Fruit fly (Drosophila melanogaster) whole organism, embryonic: ENCODE data around the gene yellow-f.
A peak's percentile ranks its signal among the peaks of the same experiment; 100 is the strongest.

Experiments
- BEAF-32 ChIP-seq: fragments of 200-800 bp; sonication (Bioruptor generic); optimal IDR thresholded peaks from 3 replicates; lab custom pipeline; 2017; ENCODE audit warnings: missing biosample characterization, missing genetic modification characterization, mild to moderate bottlenecking, moderate library complexity, missing genetic modification reagents
- CG1024 ChIP-seq: fragments of 200-800 bp; sonication (Bioruptor generic); IDR thresholded peaks from 2 replicates; pipeline ENCODE4 v1.3.6; 2022; ENCODE audit warnings: missing biosample characterization, missing genetic modification characterization
- CG12155 ChIP-seq: fragments of 200-800 bp; sonication (Bioruptor generic); optimal IDR thresholded peaks from 3 replicates; lab custom pipeline; 2016; ENCODE audit warnings: missing biosample characterization, missing genetic modification characterization
- CG12659 ChIP-seq: fragments of 200-800 bp; sonication (Bioruptor generic); optimal IDR thresholded peaks from 3 replicates; lab custom pipeline; 2017; ENCODE audit warnings: mild to moderate bottlenecking, missing biosample characterization, missing genetic modification reagents, missing genetic modification characterization
- CG14050 ChIP-seq: fragments of 200-800 bp; sonication (Bioruptor generic); IDR thresholded peaks from 3 replicates; pipeline ENCODE4 v1.3.6; 2022; ENCODE audit warnings: missing biosample characterization, missing genetic modification characterization
- CG15073 ChIP-seq: fragments of 200-800 bp; sonication (Bioruptor generic); optimal IDR thresholded peaks from 2 replicates; lab custom pipeline; 2016; ENCODE audit warnings: missing biosample characterization, missing genetic modification characterization
- CG1529 ChIP-seq: fragments of 200-800 bp; sonication (Bioruptor generic); optimal IDR thresholded peaks from 3 replicates; lab custom pipeline; 2018; ENCODE audit warnings: missing biosample characterization, missing genetic modification characterization
- CG15696 ChIP-seq: fragments of 200-800 bp; sonication (Bioruptor generic); optimal IDR thresholded peaks from 2 replicates; lab custom pipeline; 2019; ENCODE audit warnings: missing biosample characterization, mild to moderate bottlenecking, missing genetic modification characterization, moderate library complexity
- CG16863 ChIP-seq: fragments of 200-800 bp; sonication (Bioruptor generic); optimal IDR thresholded peaks from 3 replicates; lab custom pipeline; 2016; ENCODE audit warnings: missing biosample characterization, missing genetic modification characterization
- CG17361 ChIP-seq: fragments of 200-800 bp; sonication (Bioruptor generic); IDR thresholded peaks from 3 replicates; pipeline ENCODE4 v1.3.6; 2022; ENCODE audit warnings: missing biosample characterization, missing genetic modification characterization
- CG17829 ChIP-seq: fragments of 200-800 bp; optimal IDR thresholded peaks from 2 replicates; lab custom pipeline; 2019; ENCODE audit warnings: missing biosample characterization, mild to moderate bottlenecking, missing genetic modification characterization, moderate library complexity
- CG1792 ChIP-seq: fragments of 200-800 bp; sonication (Bioruptor generic); optimal IDR thresholded peaks from 2 replicates; lab custom pipeline; 2016; ENCODE audit warnings: missing biosample characterization, missing genetic modification characterization
- CG1832 ChIP-seq: fragments of 200-800 bp; sonication (Bioruptor generic); optimal IDR thresholded peaks from 2 replicates; lab custom pipeline; 2017; ENCODE audit warnings: missing biosample characterization, mild to moderate bottlenecking, missing genetic modification characterization, inconsistent platforms
- CG31224 ChIP-seq: fragments of 200-800 bp; sonication (Bioruptor generic); IDR thresholded peaks from 2 replicates; pipeline ENCODE4 v1.3.6; 2022; ENCODE audit warnings: missing biosample characterization, missing genetic modification characterization
- CG43689 ChIP-seq: fragments of 200-800 bp; sonication (Bioruptor generic); IDR thresholded peaks from 2 replicates; pipeline ENCODE4 v1.3.6; 2022; ENCODE audit warnings: missing biosample characterization, missing genetic modification characterization
- CG4424 ChIP-seq: fragments of 200-800 bp; sonication (Bioruptor generic); optimal IDR thresholded peaks from 3 replicates; lab custom pipeline; 2016; ENCODE audit warnings: missing biosample characterization, missing genetic modification characterization
- CG6854 ChIP-seq: fragments of 200-800 bp; sonication (Bioruptor generic); optimal IDR thresholded peaks from 3 replicates; lab custom pipeline; 2017; ENCODE audit warnings: missing biosample characterization, mild to moderate bottlenecking, missing genetic modification characterization
- CG7745 ChIP-seq: fragments of 200-800 bp; sonication (Bioruptor generic); optimal IDR thresholded peaks from 2 replicates; lab custom pipeline; 2018; ENCODE audit warnings: missing biosample characterization, mild to moderate bottlenecking, missing genetic modification characterization, moderate library complexity
- CG7928 ChIP-seq: fragments of 200-800 bp; sonication (Bioruptor generic); optimal IDR thresholded peaks from 2 replicates; lab custom pipeline; 2017; ENCODE audit warnings: missing biosample characterization, mild to moderate bottlenecking, missing genetic modification characterization
- CG8281 ChIP-seq: fragments of 200-800 bp; sonication (Bioruptor generic); optimal IDR thresholded peaks from 2 replicates; lab custom pipeline; 2018; ENCODE audit warnings: missing biosample characterization, mild to moderate bottlenecking, missing genetic modification characterization, moderate library complexity
- CG9727 ChIP-seq: fragments of 200-800 bp; sonication (Bioruptor generic); optimal IDR thresholded peaks from 3 replicates; lab custom pipeline; 2017; ENCODE audit warnings: missing biosample characterization, mild to moderate bottlenecking, missing genetic modification characterization
- CkIIα-i1 ChIP-seq: fragments of 200-800 bp; sonication (Bioruptor generic); IDR thresholded peaks from 2 replicates; pipeline ENCODE4 v1.3.6; 2022; ENCODE audit warnings: missing biosample characterization, missing genetic modification characterization
- CoRest ChIP-seq: fragments of 200-800 bp; sonication (Bioruptor generic); optimal IDR thresholded peaks from 3 replicates; lab custom pipeline; 2018; ENCODE audit warnings: missing biosample characterization, mild to moderate bottlenecking, missing genetic modification characterization, moderate library complexity
- D19A ChIP-seq: fragments of 200-800 bp; optimal IDR thresholded peaks from 3 replicates; lab custom pipeline; 2019; ENCODE audit warnings: missing biosample characterization, mild to moderate bottlenecking, missing genetic modification characterization, moderate library complexity
- Dad ChIP-seq: fragments of 200-800 bp; sonication (Bioruptor generic); optimal IDR thresholded peaks from 3 replicates; lab custom pipeline; 2016; ENCODE audit warnings: missing biosample characterization, missing genetic modification characterization
- Dip3 ChIP-seq: fragments of 200-800 bp; sonication (Bioruptor generic); optimal IDR thresholded peaks from 3 replicates; lab custom pipeline; 2016; ENCODE audit warnings: missing biosample characterization, missing genetic modification characterization
- Dref ChIP-seq: fragments of 200-800 bp; sonication (Bioruptor generic); IDR thresholded peaks from 2 replicates; pipeline ENCODE4 v1.3.6; 2022; ENCODE audit warnings: missing biosample characterization, missing genetic modification characterization
- Drgx ChIP-seq: fragments of 200-800 bp; sonication (Bioruptor generic); IDR thresholded peaks from 2 replicates; pipeline ENCODE4 v1.3.6; 2022; ENCODE audit warnings: missing biosample characterization, missing genetic modification characterization
- Eip74EF ChIP-seq, 2 experiments: fragments of 200-800 bp in 1 of 2; fragments of >200 bp in 1 of 2; sonication (Bioruptor generic) in 1 of 2; optimal IDR thresholded peaks; 2 replicates each; lab custom pipeline; 2017 to 2019; ENCODE audit warnings: missing biosample characterization in 2 of 2, missing genetic modification characterization in 2 of 2, mild to moderate bottlenecking in 1 of 2, moderate library complexity in 1 of 2
- GATAe ChIP-seq: fragments of 200-800 bp; sonication (Bioruptor generic); conservative IDR thresholded peaks from 2 replicates; pipeline ENCODE4 v1.3.6; 2022; ENCODE audit warnings: missing biosample characterization, missing genetic modification characterization
- Hey ChIP-seq: fragments of 200-800 bp; sonication (Bioruptor generic); optimal IDR thresholded peaks from 3 replicates; lab custom pipeline; 2018; ENCODE audit warnings: missing biosample characterization, mild to moderate bottlenecking, missing genetic modification characterization
- Hsf ChIP-seq: fragments of 200-800 bp; sonication (Bioruptor generic); optimal IDR thresholded peaks from 3 replicates; lab custom pipeline; 2016; ENCODE audit warnings: missing biosample characterization, missing genetic modification characterization
- Med ChIP-seq: fragments of 200-800 bp; sonication (Bioruptor generic); peaks from one replicate; lab custom pipeline; 2016; ENCODE audit warnings: missing biosample characterization, missing genetic modification characterization, mild to moderate bottlenecking, inconsistent platforms, moderate library complexity
- Mes4 ChIP-seq: fragments of 200-800 bp; sonication (Bioruptor generic); optimal IDR thresholded peaks from 2 replicates; lab custom pipeline; 2016; ENCODE audit warnings: missing biosample characterization, missing genetic modification characterization
- NK7.1 ChIP-seq: fragments of 200-800 bp; sonication (Bioruptor generic); optimal IDR thresholded peaks from 3 replicates; lab custom pipeline; 2016; ENCODE audit warnings: missing biosample characterization, missing genetic modification characterization
- Pdp1 ChIP-seq, 2 experiments: fragments of 200-800 bp; sonication (Bioruptor generic); optimal IDR thresholded peaks; 3 replicates each; lab custom pipeline; 2016; ENCODE audit warnings: missing biosample characterization in 2 of 2, missing genetic modification characterization in 2 of 2, mild to moderate bottlenecking in 1 of 2, moderate library complexity in 1 of 2
- Scr ChIP-seq: fragments of 200-800 bp; sonication (Bioruptor generic); IDR thresholded peaks from 2 replicates; pipeline ENCODE4 v1.3.6; 2022; ENCODE audit warnings: missing biosample characterization, missing genetic modification characterization; ENCODE audit not compliant: partially characterized antibody
- Sox100B ChIP-seq: fragments of 200-800 bp; sonication (Bioruptor generic); optimal IDR thresholded peaks from 3 replicates; lab custom pipeline; 2018; ENCODE audit warnings: missing biosample characterization, mild to moderate bottlenecking, missing genetic modification characterization
- bbx ChIP-seq: fragments of 200-800 bp; sonication (Bioruptor generic); IDR thresholded peaks from 2 replicates; pipeline ENCODE4 v1.3.6; 2022; ENCODE audit warnings: missing biosample characterization, missing genetic modification characterization; ENCODE audit not compliant: partially characterized antibody
- gce ChIP-seq: fragments of 200-800 bp; sonication (Bioruptor generic); IDR thresholded peaks from 3 replicates; pipeline ENCODE4 v1.3.6; 2022; ENCODE audit warnings: missing biosample characterization, missing genetic modification characterization
- jigr1 ChIP-seq: fragments of 200-800 bp; sonication (Bioruptor generic); IDR thresholded peaks from 3 replicates; pipeline ENCODE4 v1.3.6; 2022; ENCODE audit warnings: missing biosample characterization, missing genetic modification characterization
- kah ChIP-seq: fragments of 200-800 bp; sonication (Bioruptor generic); optimal IDR thresholded peaks from 2 replicates; lab custom pipeline; 2018; ENCODE audit warnings: missing biosample characterization, mild to moderate bottlenecking, missing genetic modification characterization
- klu ChIP-seq: fragments of 200-800 bp; sonication (Bioruptor generic); IDR thresholded peaks from 2 replicates; pipeline ENCODE4 v1.3.6; 2022; ENCODE audit warnings: missing biosample characterization, missing genetic modification characterization
- lov ChIP-seq, 2 experiments: fragments of 200-800 bp in 1 of 2; fragments of >200 bp in 1 of 2; sonication (Bioruptor generic) in 1 of 2; IDR thresholded peaks in 1 of 2; optimal IDR thresholded peaks in 1 of 2; 2 replicates in 1 of 2; 3 replicates in 1 of 2; pipeline versions ENCODE4 v1.3.6 to Lab custom; 2017 to 2022; ENCODE audit warnings: missing biosample characterization in 1 of 2, missing genetic modification characterization in 1 of 2
- p53 ChIP-seq: fragments of 200-800 bp; sonication (Bioruptor generic); optimal IDR thresholded peaks from 2 replicates; lab custom pipeline; 2016; ENCODE audit warnings: missing biosample characterization, missing genetic modification characterization
- pho ChIP-seq: fragments of 200-800 bp; sonication (Bioruptor generic); optimal IDR thresholded peaks from 2 replicates; lab custom pipeline; 2016; ENCODE audit warnings: missing biosample characterization, missing genetic modification characterization
- pnt ChIP-seq: fragments of 200-800 bp; sonication (Bioruptor generic); optimal IDR thresholded peaks from 3 replicates; lab custom pipeline; 2016; ENCODE audit warnings: missing biosample characterization, missing genetic modification characterization
- psq ChIP-seq: fragments of 200-800 bp; sonication (Bioruptor generic); optimal IDR thresholded peaks from 2 replicates; lab custom pipeline; 2017; ENCODE audit warnings: missing biosample characterization, missing genetic modification characterization
- seq ChIP-seq: fragments of 200-800 bp; sonication (Bioruptor generic); IDR thresholded peaks from 2 replicates; pipeline ENCODE4 v1.3.6; 2022; ENCODE audit warnings: missing biosample characterization, missing genetic modification characterization
- shn ChIP-seq: fragments of 200-800 bp; sonication (Bioruptor generic); optimal IDR thresholded peaks from 3 replicates; lab custom pipeline; 2016; ENCODE audit warnings: missing biosample characterization, missing genetic modification characterization
- stc ChIP-seq: fragments of 200-800 bp; sonication (Bioruptor generic); IDR thresholded peaks from 2 replicates; pipeline ENCODE4 v1.3.6; 2022; ENCODE audit warnings: missing biosample characterization, missing genetic modification characterization

The yellow-f gene

DNA sequence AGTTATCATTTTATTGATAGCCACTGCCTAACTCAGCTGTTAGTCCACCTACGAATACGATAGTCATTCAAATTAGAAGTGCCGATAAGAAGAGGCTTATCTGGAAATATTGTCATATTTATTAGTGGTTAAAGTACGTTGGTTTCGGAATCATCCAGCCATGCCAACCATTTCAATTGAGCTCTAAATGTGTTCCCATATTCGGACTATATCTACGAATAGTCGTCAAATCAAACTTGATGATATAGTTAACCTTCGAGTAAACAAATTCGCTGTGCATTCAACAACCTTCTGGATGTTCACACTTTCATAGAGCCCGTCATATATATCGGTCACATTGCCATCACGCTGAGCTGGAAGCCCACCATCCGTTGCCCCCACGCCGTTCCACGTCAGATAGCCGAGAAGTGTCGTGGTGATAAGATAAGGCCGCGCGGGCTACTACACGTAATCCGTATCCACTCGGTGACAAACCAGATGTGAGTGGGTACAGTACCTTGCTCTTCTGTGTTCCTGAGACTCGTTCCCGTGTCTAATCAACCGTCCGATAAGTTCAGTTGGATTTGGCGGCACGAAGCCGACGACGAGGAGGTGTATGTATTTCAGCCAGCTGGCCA lies 25.4 kb upstream of the yellow-f start (continued):
- TF ChIP-seq CG8281 (no peak), pnt (no peak), CG1529 (GFP tag; lab: Kevin White, UChicago) (no peak), CG7928 (GFP tag; lab: Kevin White, UChicago) (no peak), kah (no peak), Mes4 (no peak), Dip3 (GFP tag; lab: Kevin White, UChicago) (no peak), CoRest (no peak), lov (optimal IDR thresholded peaks at IDR 0.05; lab: Kevin White, UChicago) (no peak), lov (GFP tag; IDR thresholded peaks at IDR 0.05; lab: Robert Waterston, UW) (no peak), Hsf (GFP tag; lab: Kevin White, UChicago) (no peak), CG12155 (GFP tag; lab: Kevin White, UChicago) (no peak), CG15696 (tag; lab: Kevin White, UChicago) (no peak), stc (GFP tag; lab: Robert Waterston, UW) (no peak), CG12659 (GFP tag; lab: Kevin White, UChicago) (no peak), Hey (tag; lab: Kevin White, UChicago) (peak; percentile 4), psq (GFP tag; lab: Kevin White, UChicago) (no peak), Eip74EF (GFP tag; optimal IDR thresholded peaks at IDR 0.05; lab: Kevin White, UChicago) (no peak), CG1024 (no peak), CG4424 (GFP tag; lab: Kevin White, UChicago) (no peak), CG6854 (GFP tag; lab: Kevin White, UChicago) (no peak), CG31224 (GFP tag; lab: Robert Waterston, UW) (no peak), CG17361 (GFP tag; lab: Robert Waterston, UW) (no peak), CG15073 (GFP tag; lab: Kevin White, UChicago) (no peak), bbx (GFP tag; lab: Robert Waterston, UW) (no peak), CkIIα-i1 (no peak), NK7.1 (GFP tag; lab: Kevin White, UChicago) (no peak), CG1792 (GFP tag; lab: Kevin White, UChicago) (no peak), klu (GFP tag; lab: Robert Waterston, UW) (no peak), GATAe (GFP tag; lab: Robert Waterston, UW) (peak; percentile 77), gce (no peak), D19A (tag; lab: Kevin White, UChicago) (no peak), Sox100B (no peak), CG14050 (GFP tag; lab: Robert Waterston, UW) (no peak), CG1832 (GFP tag; lab: Kevin White, UChicago) (no peak), CG43689 (no peak), Med (peak; percentile 11), shn (GFP tag; lab: Kevin White, UChicago) (no peak), pho (no peak), BEAF-32 (GFP tag; lab: Kevin White, UChicago) (no peak), CG17829 (tag; lab: Kevin White, UChicago) (no peak), seq (GFP tag; lab: Robert Waterston, UW) (no peak), jigr1 (GFP tag; lab: Robert Waterston, UW) (no peak), CG9727 (GFP tag; lab: Kevin White, UChicago) (no peak), p53 (GFP tag; lab: Kevin White, UChicago) (no peak), CG7745 (tag; lab: Kevin White, UChicago) (no peak), Drgx (GFP tag; lab: Robert Waterston, UW) (no peak), CG16863 (GFP tag; lab: Kevin White, UChicago) (no peak), Pdp1 (GFP tag; optimal IDR thresholded peaks at IDR 0.05; lab: Kevin White, UChicago) (peak in 1 of 2 experiments; percentile 74), Dref (GFP tag; lab: Robert Waterston, UW) (no peak), Dad (GFP tag; lab: Kevin White, UChicago) (no peak), Scr (GFP tag; lab: Robert Waterston, UW) (no peak)
